Worm (Caenorhabditis elegans) whole organism, L4 larva: ENCODE measurements around the gene nhr-208.
"Not testable (repeated sequence)": the region's sequence is repeated elsewhere in the genome, so short reads cannot be mapped to it uniquely, and the experiment has no call there.

Experiments
- Y75B8A.6 ChIP-seq: fragments of 200-800 bp; sonication (Bioruptor generic); IDR thresholded peaks from 2 replicates; pipeline ENCODE4 v1.3.6; 2022; ENCODE audit warnings: missing genetic modification reagents, missing genetic modification characterization, missing compliant biosample characterization
- ZK546.5 ChIP-seq, 2 experiments: sonication (generic microtip); optimal IDR thresholded peaks; 2 replicates each; lab custom pipeline; 2017; ENCODE audit warnings: missing biosample characterization in 2 of 2, missing genetic modification characterization in 2 of 2
- ceh-82 ChIP-seq: sonication (generic microtip); optimal IDR thresholded peaks from 2 replicates; lab custom pipeline; 2017; ENCODE audit warnings: missing biosample characterization, missing genetic modification characterization
- jun-1 ChIP-seq: fragments of 150-350 bp; optimal IDR thresholded peaks from 2 replicates; lab custom pipeline; 2014; ENCODE audit warnings: missing biosample characterization, missing genetic modification reagents, missing genetic modification characterization
- lin-29 ChIP-seq: fragments of 200-800 bp; sonication (Bioruptor generic); IDR thresholded peaks from 2 replicates; pipeline ENCODE4 v1.3.6; 2022; ENCODE audit warnings: missing genetic modification reagents, missing genetic modification characterization, missing compliant biosample characterization
- nhr-11 ChIP-seq: fragments of 150-350 bp; optimal IDR thresholded peaks from 2 replicates; lab custom pipeline; 2014; ENCODE audit warnings: missing biosample characterization, missing genetic modification characterization
- nhr-28 ChIP-seq: fragments of 150-350 bp; optimal IDR thresholded peaks from 2 replicates; lab custom pipeline; 2014; ENCODE audit warnings: missing biosample characterization, missing genetic modification characterization
- nhr-6 ChIP-seq: fragments of 150-350 bp; optimal IDR thresholded peaks from 2 replicates; lab custom pipeline; 2014; ENCODE audit warnings: missing biosample characterization, missing genetic modification characterization
- zip-11 ChIP-seq: fragments of 200-800 bp; sonication (Bioruptor generic); IDR thresholded peaks from 2 replicates; pipeline ENCODE4 v1.3.6; 2022; ENCODE audit warnings: missing genetic modification characterization, missing compliant biosample characterization

- TF ChIP-seq zip-11 (GFP tag; lab: Robert Waterston, UW); jun-1; nhr-6 (tag; lab: Kevin White, UChicago); ceh-82; nhr-11; nhr-28; Y75B8A.6; ZK546.5 (tag; optimal IDR thresholded peaks at IDR 0.05; lab: Kevin White, UChicago); lin-29: not testable (repeated sequence)
Observed at ce11 chrV:12131157-12131556, 37.0 kb downstream of the nhr-208 start, which contains the start of gene enpp-1.
